Worm (Caenorhabditis elegans) whole organism, L4 larva: ENCODE measurements around the gene nhr-102.

ENCODE experiments used
- D1046.2 ChIP-seq: fragments of 200-800 bp; sonication (Bioruptor generic); IDR thresholded peaks from 2 replicates; pipeline ENCODE4 v1.3.6; 2022; ENCODE audit warnings: missing genetic modification characterization, missing compliant biosample characterization
- F44E2.7 ChIP-seq: fragments of 200-800 bp; sonication (Bioruptor generic); IDR thresholded peaks from 2 replicates; pipeline ENCODE4 v2.1.2; 2022; ENCODE audit warnings: missing genetic modification characterization, missing compliant biosample characterization
- T20F7.1 ChIP-seq: fragments of 200-800 bp; sonication (Bioruptor generic); optimal IDR thresholded peaks from 2 replicates; lab custom pipeline; 2018; ENCODE audit warnings: mild to moderate bottlenecking, missing genetic modification characterization, missing compliant biosample characterization
- Y48G9A.11 ChIP-seq: fragments of 200-800 bp; sonication (Bioruptor generic); IDR thresholded peaks from 2 replicates; pipeline ENCODE4 v1.3.6; 2022; ENCODE audit warnings: missing genetic modification reagents, missing genetic modification characterization, missing compliant biosample characterization
- aly-2 ChIP-seq: sonication (generic microtip); optimal IDR thresholded peaks from 2 replicates; lab custom pipeline; 2018; ENCODE audit warnings: missing biosample characterization, missing genetic modification characterization
- ceh-20 ChIP-seq: fragments of 200-800 bp; sonication (Bioruptor generic); IDR thresholded peaks from 2 replicates; pipeline ENCODE4 v1.3.6; 2022; ENCODE audit warnings: missing genetic modification reagents, missing genetic modification characterization, missing compliant biosample characterization
- ceh-62 ChIP-seq: sonication (generic microtip); optimal IDR thresholded peaks from 2 replicates; lab custom pipeline; 2017; ENCODE audit warnings: missing biosample characterization, missing genetic modification characterization
- cey-2 ChIP-seq: sonication (generic microtip); optimal IDR thresholded peaks from 3 replicates; lab custom pipeline; 2017; ENCODE audit warnings: missing genetic modification characterization, mild to moderate bottlenecking, missing compliant biosample characterization, antibody characterized with exemption, borderline replicate concordance; ENCODE audit not compliant: insufficient read depth
- daf-12 ChIP-seq: fragments of 150-350 bp; optimal IDR thresholded peaks from 2 replicates; lab custom pipeline; 2014; ENCODE audit warnings: missing biosample characterization, missing genetic modification reagents, missing genetic modification characterization
- daf-16 ChIP-seq, 3 experiments: sonication (generic microtip); optimal IDR thresholded peaks; 2 replicates each; lab custom pipeline; 2016 to 2017; ENCODE audit warnings: missing genetic modification characterization in 3 of 3, missing genetic modification reagents in 3 of 3, mild to moderate bottlenecking in 2 of 3, missing compliant biosample characterization in 2 of 3, missing biosample characterization in 1 of 3, moderate library complexity in 1 of 3
- daf-19 ChIP-seq: fragments of 200-800 bp; sonication (Bioruptor generic); conservative IDR thresholded peaks from 2 replicates; pipeline ENCODE4 v1.3.6; 2022; ENCODE audit warnings: missing genetic modification characterization, missing compliant biosample characterization
- dmd-6 ChIP-seq: fragments of 200-800 bp; sonication (Bioruptor generic); IDR thresholded peaks from 2 replicates; pipeline ENCODE4 v1.3.6; 2022; ENCODE audit warnings: missing genetic modification reagents, missing genetic modification characterization, missing compliant biosample characterization
- duxl-1 ChIP-seq: sonication (generic microtip); optimal IDR thresholded peaks from 2 replicates; lab custom pipeline; 2016; ENCODE audit warnings: mild to moderate bottlenecking, missing genetic modification characterization, moderate library complexity, missing compliant biosample characterization; ENCODE audit not compliant: poor library complexity
- dve-1 ChIP-seq: sonication (generic microtip); optimal IDR thresholded peaks from 2 replicates; lab custom pipeline; 2017; ENCODE audit warnings: antibody characterized with exemption, mild to moderate bottlenecking, missing genetic modification characterization, missing compliant biosample characterization; ENCODE audit not compliant: insufficient read depth
- hif-1 ChIP-seq, 2 experiments: sonication (generic microtip); optimal IDR thresholded peaks; 2 replicates each; lab custom pipeline; 2016 to 2017; ENCODE audit warnings: missing compliant biosample characterization in 2 of 2, missing genetic modification characterization in 2 of 2, missing genetic modification reagents in 2 of 2, missing genotype in 2 of 2, mild to moderate bottlenecking in 1 of 2
- hlh-11 ChIP-seq: fragments of 200-800 bp; sonication (Bioruptor generic); optimal IDR thresholded peaks from 2 replicates; lab custom pipeline; 2018; ENCODE audit warnings: mild to moderate bottlenecking, missing genetic modification characterization, missing compliant biosample characterization
- hlh-30 ChIP-seq: sonication (generic microtip); optimal IDR thresholded peaks from 2 replicates; lab custom pipeline; 2017; ENCODE audit warnings: antibody characterized with exemption, mild to moderate bottlenecking, missing genetic modification characterization, missing compliant biosample characterization; ENCODE audit not compliant: insufficient read depth
- hmg-1.1 ChIP-seq: fragments of 200-800 bp; sonication (Bioruptor generic); IDR thresholded peaks from 2 replicates; pipeline ENCODE4 v1.3.6; 2022; ENCODE audit warnings: missing genetic modification reagents, missing genetic modification characterization, missing compliant biosample characterization
- jun-1 ChIP-seq: fragments of 150-350 bp; optimal IDR thresholded peaks from 2 replicates; lab custom pipeline; 2014; ENCODE audit warnings: missing biosample characterization, missing genetic modification reagents, missing genetic modification characterization
- lin-1 ChIP-seq: fragments of 200-800 bp; sonication (Bioruptor generic); IDR thresholded peaks from 2 replicates; pipeline ENCODE4 v1.3.6; 2022; ENCODE audit warnings: missing genetic modification reagents, missing genetic modification characterization, missing compliant biosample characterization
- lin-38 ChIP-seq: fragments of 200-800 bp; sonication (Bioruptor generic); IDR thresholded peaks from 2 replicates; pipeline ENCODE4 v1.3.6; 2022; ENCODE audit warnings: missing genetic modification reagents, missing genetic modification characterization, missing compliant biosample characterization
- lin-39 ChIP-seq: fragments of 150-350 bp; optimal IDR thresholded peaks from 2 replicates; lab custom pipeline; 2014; ENCODE audit warnings: missing biosample characterization, missing genetic modification reagents, missing genetic modification characterization
- lsy-2 ChIP-seq, 2 experiments: fragments of 150-350 bp in 1 of 2; sonication (generic microtip) in 1 of 2; optimal IDR thresholded peaks; 2 replicates each; lab custom pipeline; 2014 to 2017; ENCODE audit warnings: missing biosample characterization in 2 of 2, missing genetic modification characterization in 2 of 2
- mdl-1 ChIP-seq, 2 experiments: fragments of 150-350 bp in 1 of 2; sonication (generic microtip) in 1 of 2; optimal IDR thresholded peaks; 2 replicates each; lab custom pipeline; 2014 to 2017; ENCODE audit warnings: missing biosample characterization in 2 of 2, missing genetic modification characterization in 2 of 2
- mep-1 ChIP-seq: fragments of 150-350 bp; sonication (generic microtip); optimal IDR thresholded peaks from 3 replicates; lab custom pipeline; 2014; ENCODE audit warnings: missing biosample characterization, missing genetic modification characterization
- mes-2 ChIP-seq: sonication (generic microtip); optimal IDR thresholded peaks from 2 replicates; lab custom pipeline; 2016; ENCODE audit warnings: missing genotype, mild to moderate bottlenecking, missing genetic modification characterization, missing compliant biosample characterization; ENCODE audit not compliant: poor library complexity, severe bottlenecking
- mxl-2 ChIP-seq: fragments of 200-800 bp; sonication (Bioruptor generic); conservative IDR thresholded peaks from 2 replicates; pipeline ENCODE4 v1.3.6; 2022; ENCODE audit warnings: missing genetic modification reagents, missing genetic modification characterization, missing compliant biosample characterization
- nhr-10 ChIP-seq: fragments of 150-350 bp; optimal IDR thresholded peaks from 2 replicates; lab custom pipeline; 2014; ENCODE audit warnings: missing biosample characterization, missing genetic modification characterization
- nhr-11 ChIP-seq: fragments of 150-350 bp; optimal IDR thresholded peaks from 2 replicates; lab custom pipeline; 2014; ENCODE audit warnings: missing biosample characterization, missing genetic modification characterization
- nhr-28 ChIP-seq: fragments of 150-350 bp; optimal IDR thresholded peaks from 2 replicates; lab custom pipeline; 2014; ENCODE audit warnings: missing biosample characterization, missing genetic modification characterization
- nhr-42 ChIP-seq: fragments of 200-800 bp; sonication (Bioruptor generic); IDR thresholded peaks from 2 replicates; pipeline ENCODE4 v1.3.6; 2022; ENCODE audit warnings: missing genetic modification characterization, missing compliant biosample characterization
- nhr-48 ChIP-seq: sonication (generic microtip); optimal IDR thresholded peaks from 2 replicates; lab custom pipeline; 2016; ENCODE audit warnings: mild to moderate bottlenecking, missing genetic modification characterization, missing compliant biosample characterization
- nhr-6 ChIP-seq: fragments of 150-350 bp; optimal IDR thresholded peaks from 2 replicates; lab custom pipeline; 2014; ENCODE audit warnings: missing biosample characterization, missing genetic modification characterization
- nhr-77 ChIP-seq: fragments of 150-350 bp; optimal IDR thresholded peaks from 2 replicates; lab custom pipeline; 2014; ENCODE audit warnings: missing biosample characterization, missing genetic modification characterization
- pqm-1 ChIP-seq: sonication (generic microtip); optimal IDR thresholded peaks from 2 replicates; lab custom pipeline; 2017; ENCODE audit warnings: missing biosample characterization, missing genetic modification characterization
- rbr-2 ChIP-seq: sonication (generic microtip); optimal IDR thresholded peaks from 2 replicates; lab custom pipeline; 2016; ENCODE audit warnings: missing genotype, missing genetic modification characterization, missing compliant biosample characterization
- saeg-2 ChIP-seq: fragments of 200-800 bp; sonication (Bioruptor generic); IDR thresholded peaks from 2 replicates; pipeline ENCODE4 v1.3.6; 2022; ENCODE audit warnings: missing genetic modification reagents, missing genetic modification characterization, missing compliant biosample characterization
- spr-1 ChIP-seq: sonication (generic microtip); optimal IDR thresholded peaks from 2 replicates; lab custom pipeline; 2016; ENCODE audit warnings: mild to moderate bottlenecking, missing genetic modification characterization, missing compliant biosample characterization
- tag-97 ChIP-seq: fragments of 200-800 bp; sonication (Bioruptor generic); IDR thresholded peaks from 2 replicates; pipeline ENCODE4 v1.3.6; 2022; ENCODE audit warnings: missing genetic modification characterization, missing compliant biosample characterization
- unc-130 ChIP-seq: sonication (generic microtip); optimal IDR thresholded peaks from 2 replicates; lab custom pipeline; 2016; ENCODE audit warnings: missing genetic modification reagents, missing genetic modification characterization, missing compliant biosample characterization
- unc-62 ChIP-seq, 3 experiments: fragments of 150-350 bp in 1 of 3; sonication (generic microtip); optimal IDR thresholded peaks in 2 of 3; peaks in 1 of 3; 1 replicate in 1 of 3; 2 replicates in 2 of 3; lab custom pipeline; 2014 to 2017; ENCODE audit warnings: missing biosample characterization in 3 of 3, missing genetic modification characterization in 3 of 3, missing genetic modification reagents in 3 of 3, missing genotype in 1 of 3
- vab-7 ChIP-seq: fragments of 200-800 bp; sonication (Bioruptor generic); IDR thresholded peaks from 2 replicates; pipeline ENCODE4 v1.3.6; 2022; ENCODE audit warnings: missing genetic modification reagents, missing genetic modification characterization, missing compliant biosample characterization
- zfp-3 ChIP-seq: fragments of 200-800 bp; sonication (Bioruptor generic); conservative IDR thresholded peaks from 2 replicates; pipeline ENCODE4 v1.3.6; 2022; ENCODE audit warnings: missing genetic modification reagents, missing genetic modification characterization, missing compliant biosample characterization
- zip-2 ChIP-seq: fragments of 150-350 bp; optimal IDR thresholded peaks from 2 replicates; lab custom pipeline; 2014; ENCODE audit warnings: missing biosample characterization, missing genetic modification characterization
- ztf-7 ChIP-seq: fragments of 150-350 bp; optimal IDR thresholded peaks from 2 replicates; lab custom pipeline; 2014; ENCODE audit warnings: missing biosample characterization, missing genetic modification characterization

nhr-102 gene

DNA sequence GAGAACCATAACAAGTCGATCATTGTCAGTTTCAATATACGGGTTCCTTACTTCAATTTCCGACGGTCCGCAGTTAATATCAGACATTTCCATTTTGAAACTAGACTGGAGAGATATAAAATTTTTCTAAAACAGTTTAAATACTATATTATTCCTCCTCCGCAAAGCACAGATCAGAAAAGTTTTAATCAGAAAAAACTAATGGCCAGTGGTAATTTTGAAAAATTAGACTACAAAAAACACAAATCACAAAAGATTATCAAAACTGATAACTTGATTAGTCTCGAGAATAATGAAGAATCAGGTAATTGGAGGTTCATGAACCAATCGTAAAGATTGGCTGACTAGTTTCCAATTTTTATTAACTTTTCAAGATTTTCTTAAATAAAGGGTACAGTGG, 9.8 kb upstream of the nhr-102 start, which contains the start of gene T06C12.9:
TSS of gene T06C12.9 (minus strand) at position 101 of the 400 bp plus-strand sequence.
- TF ChIP-seq daf-12 (no peak), nhr-6 (tag; lab: Kevin White, UChicago) (no peak), spr-1 (tag; lab: Kevin White, UChicago) (no peak), lin-39 (tag; lab: Kevin White, UChicago) (no peak), duxl-1 (tag; lab: Kevin White, UChicago) (no peak), daf-19 (GFP tag; lab: Robert Waterston, UW) (no peak), tag-97 (GFP tag; lab: Robert Waterston, UW) (no peak), nhr-28 (tag; lab: Kevin White, UChicago) (peak; percentile 3)
- TF ChIP-seq, all 104 proteins: peak for 1

DNA sequence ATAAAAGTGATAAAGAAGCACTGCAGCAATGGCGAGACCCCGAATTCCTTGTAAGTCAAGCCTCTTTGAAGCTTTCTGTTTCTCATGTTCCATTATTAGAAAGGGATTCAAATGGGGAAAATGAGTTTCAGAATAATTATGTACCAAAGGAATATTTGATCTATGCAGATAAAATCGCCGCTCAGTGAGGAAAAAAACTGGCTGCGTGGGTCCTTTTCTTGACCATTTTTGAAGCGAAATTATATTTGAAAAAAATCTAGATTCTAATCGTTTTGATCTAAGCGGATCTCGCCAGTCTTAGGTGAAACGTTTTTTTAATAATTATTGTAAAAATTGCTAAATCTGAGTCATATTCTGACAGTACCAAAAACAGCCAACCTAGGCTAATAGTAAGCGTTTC, 8.5 kb upstream of the nhr-102 start, which contains the start of gene oac-42:
TSS of gene oac-42 (minus strand) at position 101 of the 400 bp plus-strand sequence.
- no peak for TF ChIP-seq vab-7 (GFP tag; lab: Robert Waterston, UW)
- peak in 1 of 2 experiments; percentile 57 for TF ChIP-seq unc-62 (GFP tag; optimal IDR thresholded peaks at IDR 0.05 in 1 of 2; lab: Kevin White, UChicago)
- no peak for TF ChIP-seq unc-62 (tag; optimal IDR thresholded peaks at IDR 0.05; lab: Kevin White, UChicago)

DNA sequence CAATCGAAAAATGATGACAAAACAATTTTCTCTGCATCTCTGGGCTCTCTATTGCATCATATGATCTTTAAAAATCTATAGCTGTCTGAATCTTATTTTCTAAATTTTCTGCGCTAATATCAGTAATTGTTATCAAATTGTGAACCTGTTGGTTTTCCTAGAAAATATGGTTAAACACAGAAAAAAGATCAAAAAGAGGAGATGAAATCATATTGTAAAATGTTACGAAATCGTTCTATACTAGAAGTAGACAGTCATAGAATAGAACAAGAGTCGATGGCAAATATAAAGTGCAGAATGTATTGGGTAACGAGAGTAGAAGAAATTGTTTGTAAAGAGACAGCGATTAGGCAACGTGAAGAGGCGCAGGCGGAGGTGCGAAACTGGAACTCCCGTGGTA, 4.5 kb upstream of the nhr-102 start:
- TF ChIP-seq aly-2 (tag; lab: Kevin White, UChicago) = no peak
- no peak for TF ChIP-seq F44E2.7 (GFP tag; lab: Robert Waterston, UW)
- no peak for TF ChIP-seq unc-130 (GFP tag; lab: Kevin White, UChicago)
- TF ChIP-seq lsy-2 (tag; optimal IDR thresholded peaks at IDR 0.05; lab: Kevin White, UChicago) = peak; percentile 51 to 60
- TF ChIP-seq pqm-1 (tag; lab: Kevin White, UChicago) = peak; percentile 17
- peak; percentile 38 for TF ChIP-seq mes-2 (tag; lab: Kevin White, UChicago)
- no peak for TF ChIP-seq saeg-2
- TF ChIP-seq nhr-77 (tag; lab: Kevin White, UChicago) = peak; percentile 75
- TF ChIP-seq mdl-1 (tag; optimal IDR thresholded peaks at IDR 0.05; lab: Kevin White, UChicago) = peak in 1 of 2 experiments; percentile 47
- peak; percentile 26 for TF ChIP-seq nhr-11 (tag; lab: Kevin White, UChicago)
- TF ChIP-seq rbr-2 (tag; lab: Kevin White, UChicago) = peak; percentile 0
- peak; percentile 28 for TF ChIP-seq nhr-6 (tag; lab: Kevin White, UChicago)
- TF ChIP-seq D1046.2 (GFP tag; lab: Robert Waterston, UW) = no peak
- peak; percentile 95 for TF ChIP-seq ztf-7 (tag; lab: Kevin White, UChicago)
- TF ChIP-seq jun-1 (tag; lab: Kevin White, UChicago) = peak; percentile 7
- TF ChIP-seq hlh-30 = peak; percentile 59
- TF ChIP-seq hif-1 (tag; optimal IDR thresholded peaks at IDR 0.05; lab: Kevin White, UChicago) = peak in 1 of 2 experiments; percentile 37
- no peak for TF ChIP-seq ceh-20 (GFP tag; lab: Robert Waterston, UW)
- peak; percentile 80 for TF ChIP-seq nhr-48 (tag; lab: Kevin White, UChicago)
- peak; percentile 78 for TF ChIP-seq hlh-11 (tag; lab: Kevin White, UChicago)
- TF ChIP-seq cey-2 (tag; lab: Kevin White, UChicago) = peak; percentile 82
- TF ChIP-seq duxl-1 (tag; lab: Kevin White, UChicago) = no peak
- TF ChIP-seq Y48G9A.11 (GFP tag; lab: Robert Waterston, UW) = no peak
- TF ChIP-seq dve-1 (tag; lab: Kevin White, UChicago) = peak; percentile 69
- no peak for TF ChIP-seq zfp-3 (GFP tag; lab: Robert Waterston, UW)
- TF ChIP-seq ceh-62 (tag; lab: Kevin White, UChicago) = no peak
- no peak for TF ChIP-seq nhr-10 (tag; lab: Kevin White, UChicago)
- peak; percentile 50 for TF ChIP-seq mep-1
- TF ChIP-seq T20F7.1 (GFP tag; lab: Kevin White, UChicago) = peak; percentile 20
- TF ChIP-seq mxl-2 (GFP tag; lab: Robert Waterston, UW) = no peak
- 0 out of 2 replicates have a peak, but pooled peaks have one; percentile 12 for TF ChIP-seq lin-1 (GFP tag; lab: Robert Waterston, UW)
- peak; percentile 73 for TF ChIP-seq zip-2
- no peak for TF ChIP-seq nhr-42 (GFP tag; lab: Robert Waterston, UW)
- TF ChIP-seq daf-16 (GFP tag; optimal IDR thresholded peaks at IDR 0.05; lab: Kevin White, UChicago) = no peak
- TF ChIP-seq daf-16 (tag; optimal IDR thresholded peaks at IDR 0.05; lab: Kevin White, UChicago) = peak; percentile 61
- TF ChIP-seq hmg-1.1 (GFP tag; lab: Robert Waterston, UW) = 0 out of 2 replicates have a peak, but pooled peaks have one; percentile 22
- TF ChIP-seq lin-38 (GFP tag; lab: Robert Waterston, UW) = no peak
- TF ChIP-seq dmd-6 (GFP tag; lab: Robert Waterston, UW) = peak; percentile 87
